Fruit fly (Drosophila melanogaster): Measurements from ENCODE around the gene CG42699.

- TF ChIP-seq Blimp-1 (GFP tag; optimal IDR thresholded peaks at IDR 0.05) (no peak), Gug (GFP tag; IDR thresholded peaks at IDR 0.05) (no peak), CG32006 (GFP tag; optimal IDR thresholded peaks at IDR 0.05) (no peak), CG7368 (GFP tag; optimal IDR thresholded peaks at IDR 0.05) (no peak), CG1621 (tag; optimal IDR thresholded peaks at IDR 0.05) (no peak), Met (GFP tag; optimal IDR thresholded peaks at IDR 0.05) (no peak), Sox102F (GFP tag; optimal IDR thresholded peaks at IDR 0.05) (no peak), Ets21C (GFP tag; optimal IDR thresholded peaks at IDR 0.05) (no peak), acj6 (GFP tag; optimal IDR thresholded peaks at IDR 0.05) (no peak), dac (GFP tag; optimal IDR thresholded peaks at IDR 0.05) (no peak)
These were observed 54.1 kb downstream of the CG42699 start, which contains the start of gene CG15765 for dm6 chrX:5818428-5818827.
